Fruit fly (Drosophila melanogaster): Measurements from ENCODE around the gene CG43092.

dm6 chr3R:22780135-22780534 lies 10.7 kb upstream of the CG43092 start:
- no peak for TF ChIP-seq CG8478 (optimal IDR thresholded peaks at IDR 0.05)
- TF ChIP-seq CTCF (optimal IDR thresholded peaks at IDR 0.05) = no peak
